Worm (Caenorhabditis elegans) whole organism, L3 larva: ENCODE measurements around the gene zig-2.

ENCODE experiments used
- daf-12 ChIP-seq: fragments of 150-350 bp; optimal IDR thresholded peaks from 2 replicates; lab custom pipeline; 2014; ENCODE audit warnings: missing biosample characterization, missing genetic modification reagents, missing genetic modification characterization
- elt-3 ChIP-seq, 3 experiments: fragments of 150-350 bp in 1 of 3; sonication (generic microtip) in 2 of 3; optimal IDR thresholded peaks; 2 replicates in 2 of 3; 4 replicates in 1 of 3; lab custom pipeline; 2014 to 2017; ENCODE audit warnings: missing biosample characterization in 3 of 3, missing genetic modification characterization in 3 of 3
- fos-1 ChIP-seq: fragments of 150-350 bp; optimal IDR thresholded peaks from 2 replicates; lab custom pipeline; 2014; ENCODE audit warnings: missing biosample characterization, missing genetic modification characterization
- lin-15B ChIP-seq: fragments of 150-350 bp; optimal IDR thresholded peaks from 2 replicates; lab custom pipeline; 2014; ENCODE audit warnings: missing biosample characterization, missing genetic modification characterization
- mml-1 ChIP-seq: fragments of 150-350 bp; sonication (generic microtip); optimal IDR thresholded peaks from 3 replicates; lab custom pipeline; 2014; ENCODE audit warnings: missing biosample characterization, missing genetic modification characterization
- nhr-11 ChIP-seq: fragments of 150-350 bp; optimal IDR thresholded peaks from 2 replicates; lab custom pipeline; 2014; ENCODE audit warnings: missing biosample characterization, missing genetic modification characterization
- nhr-28 ChIP-seq: fragments of 150-350 bp; optimal IDR thresholded peaks from 2 replicates; lab custom pipeline; 2014; ENCODE audit warnings: missing biosample characterization, missing genetic modification characterization
- nhr-77 ChIP-seq: fragments of 150-350 bp; optimal IDR thresholded peaks from 2 replicates; lab custom pipeline; 2014; ENCODE audit warnings: missing biosample characterization, missing genetic modification characterization
- snpc-4 ChIP-seq: fragments of 150-350 bp; optimal IDR thresholded peaks from 2 replicates; lab custom pipeline; 2014; ENCODE audit warnings: missing biosample characterization, missing genetic modification characterization

- TF ChIP-seq daf-12 (no peak), nhr-28 (no peak), fos-1 (tag; lab: Kevin White, UChicago) (no peak), elt-3 (tag; optimal IDR thresholded peaks at IDR 0.05; lab: Kevin White, UChicago) (no peak), mml-1 (no peak), nhr-11 (tag; lab: Kevin White, UChicago) (no peak), lin-15B (no peak), snpc-4 (no peak), nhr-77 (no peak)
Measured at ce11 chrX:12333479-12333878, 7.8 kb downstream of the zig-2 start, which contains the start of gene srd-47.
